Fruit fly (Drosophila melanogaster) whole organism, adult: ENCODE results near the gene sick.

Experiments used
- CG12768 ChIP-seq: fragments of 200-800 bp; sonication (Bioruptor generic); optimal IDR thresholded peaks from 2 replicates; lab custom pipeline; 2017; ENCODE audit warnings: missing biosample characterization, missing genetic modification characterization, mild to moderate bottlenecking, moderate library complexity, missing genetic modification reagents
- CG1620 ChIP-seq: fragments of 200-800 bp; sonication (Bioruptor generic); optimal IDR thresholded peaks from 2 replicates; lab custom pipeline; 2016; ENCODE audit warnings: missing biosample characterization, missing genetic modification characterization
- CG33017 ChIP-seq: fragments of 200-800 bp; sonication (Bioruptor generic); optimal IDR thresholded peaks from 2 replicates; lab custom pipeline; 2018; ENCODE audit warnings: missing biosample characterization, mild to moderate bottlenecking, missing genetic modification characterization, moderate library complexity
- Mnt ChIP-seq: fragments of 200-800 bp; sonication (Bioruptor generic); optimal IDR thresholded peaks from 2 replicates; lab custom pipeline; 2016; ENCODE audit warnings: missing biosample characterization, mild to moderate bottlenecking, missing genetic modification characterization
- bab1 ChIP-seq: fragments of 200-800 bp; sonication (Bioruptor generic); optimal IDR thresholded peaks from 3 replicates; lab custom pipeline; 2019; ENCODE audit warnings: missing biosample characterization, mild to moderate bottlenecking, missing genetic modification characterization, moderate library complexity
- cic ChIP-seq: fragments of 200-800 bp; sonication (Bioruptor generic); optimal IDR thresholded peaks from 2 replicates; lab custom pipeline; 2017; ENCODE audit warnings: missing biosample characterization, mild to moderate bottlenecking, missing genetic modification characterization, moderate library complexity
- kay ChIP-seq: fragments of 200-800 bp; sonication (Bioruptor generic); peaks from one replicate; lab custom pipeline; 2016; ENCODE audit warnings: missing biosample characterization, missing genetic modification characterization, borderline replicate concordance
- tj ChIP-seq: fragments of 200-800 bp; sonication (Bioruptor generic); optimal IDR thresholded peaks from 3 replicates; lab custom pipeline; 2017; ENCODE audit warnings: missing biosample characterization, mild to moderate bottlenecking, missing genetic modification characterization, moderate library complexity
- toe ChIP-seq: fragments of 200-800 bp; sonication (Bioruptor generic); optimal IDR thresholded peaks from 2 replicates; lab custom pipeline; 2016; ENCODE audit warnings: missing biosample characterization, missing genetic modification characterization

dm6 chr2L:19796111-19796451, at the start of gene sick:
- TF ChIP-seq CG12768 (no peak), kay (no peak), CG1620 (GFP tag; lab: Kevin White, UChicago) (no peak), toe (GFP tag; lab: Kevin White, UChicago) (no peak), CG33017 (tag; lab: Kevin White, UChicago) (no peak), Mnt (GFP tag; lab: Kevin White, UChicago) (no peak), tj (GFP tag; lab: Kevin White, UChicago) (no peak), bab1 (GFP tag; lab: Kevin White, UChicago) (no peak), cic (GFP tag; lab: Kevin White, UChicago) (no peak)
